Worm (Caenorhabditis elegans) whole organism, early embryonic: ENCODE results near the gene acl-5.

Experiments
- F13C5.2 ChIP-seq: sonication (generic microtip); optimal IDR thresholded peaks from 2 replicates; lab custom pipeline; 2017; ENCODE audit warnings: mild to moderate bottlenecking, missing genetic modification characterization, inconsistent platforms, missing compliant biosample characterization
- ama-1 ChIP-seq: fragments of 150-350 bp; optimal IDR thresholded peaks from 2 replicates; lab custom pipeline; 2014
- ceh-13 ChIP-seq: fragments of 200-800 bp; sonication (Bioruptor generic); optimal IDR thresholded peaks from 2 replicates; lab custom pipeline; 2018; ENCODE audit warnings: mild to moderate bottlenecking, missing genetic modification characterization, missing compliant biosample characterization
- ceh-36 ChIP-seq: sonication (generic microtip); optimal IDR thresholded peaks from 2 replicates; lab custom pipeline; 2016; ENCODE audit warnings: missing genetic modification characterization, inconsistent platforms, missing compliant biosample characterization
- ets-7 ChIP-seq: sonication (generic microtip); optimal IDR thresholded peaks from 2 replicates; lab custom pipeline; 2016; ENCODE audit warnings: missing genotype, missing genetic modification characterization, missing compliant biosample characterization
- hmbx-1 ChIP-seq: sonication (generic microtip); optimal IDR thresholded peaks from 2 replicates; lab custom pipeline; 2016; ENCODE audit warnings: mild to moderate bottlenecking, missing genetic modification characterization, missing compliant biosample characterization
- hmg-4 ChIP-seq: fragments of 200-800 bp; sonication (Bioruptor generic); optimal IDR thresholded peaks from 2 replicates; lab custom pipeline; 2018; ENCODE audit warnings: mild to moderate bottlenecking, missing genetic modification characterization, missing compliant biosample characterization
- hnd-1 ChIP-seq: sonication (generic microtip); optimal IDR thresholded peaks from 2 replicates; lab custom pipeline; 2016; ENCODE audit warnings: missing genetic modification characterization, missing compliant biosample characterization
- sea-1 ChIP-seq: fragments of 200-800 bp; sonication (Bioruptor generic); conservative IDR thresholded peaks from 2 replicates; pipeline ENCODE4 v1.3.6; 2022; ENCODE audit warnings: missing genetic modification characterization, missing compliant biosample characterization
- tra-4 ChIP-seq: sonication (generic microtip); optimal IDR thresholded peaks from 2 replicates; lab custom pipeline; 2017; ENCODE audit warnings: missing genetic modification characterization, missing compliant biosample characterization

ce11 chrX:10333301-10333854 lies 6.1 kb upstream of the acl-5 start, which contains the start of gene R07E3.4:
- no peak for TF ChIP-seq tra-4
- TF ChIP-seq hmg-4 (GFP tag; lab: Kevin White, UChicago): no peak
- TF ChIP-seq hmbx-1 (tag; lab: Kevin White, UChicago): no peak
- TF ChIP-seq hnd-1 (tag; lab: Kevin White, UChicago): no peak
- TF ChIP-seq F13C5.2 (tag; lab: Kevin White, UChicago): no peak
- no peak for TF ChIP-seq ama-1 (lab: Kevin White, UChicago)
- no peak for TF ChIP-seq ceh-13 (GFP tag; lab: Kevin White, UChicago)
- TF ChIP-seq ceh-36: no peak
- no peak for TF ChIP-seq sea-1 (GFP tag; lab: Robert Waterston, UW)
- no peak for TF ChIP-seq ets-7
